Worm (Caenorhabditis elegans) whole organism, L4/young adult: Measurements from ENCODE around the gene nhr-20.

Source experiments
- W03F9.2 ChIP-seq: fragments of 150-350 bp; optimal IDR thresholded peaks from 2 replicates; lab custom pipeline; 2014; ENCODE audit warnings: missing biosample characterization, missing genetic modification characterization
- dao-5 ChIP-seq: sonication (generic microtip); optimal IDR thresholded peaks from 2 replicates; lab custom pipeline; 2016; ENCODE audit warnings: missing genotype, missing genetic modification characterization, moderate library complexity, missing compliant biosample characterization
- him-1 ChIP-seq: sonication (generic microtip); optimal IDR thresholded peaks from 2 replicates; lab custom pipeline; 2016; ENCODE audit warnings: missing genotype, missing genetic modification reagents, missing genetic modification characterization, missing compliant biosample characterization

- no peak for TF ChIP-seq him-1
- TF ChIP-seq dao-5 (tag; lab: Kevin White, UChicago) = no peak
- no peak for TF ChIP-seq W03F9.2 (tag; lab: Kevin White, UChicago)
Observed at ce11 chrIII:4228008-4228407, 5.0 kb downstream of the nhr-20 start, which contains the start of gene mpk-1.
